Worm (Caenorhabditis elegans) whole organism, L2 larva: ENCODE measurements around the gene flp-10.

ENCODE experiments used
- aly-2 ChIP-seq: fragments of 150-350 bp; optimal IDR thresholded peaks from 2 replicates; lab custom pipeline; 2014; ENCODE audit warnings: missing biosample characterization, missing genetic modification characterization
- ama-1 ChIP-seq: fragments of 150-350 bp; optimal IDR thresholded peaks from 2 replicates; lab custom pipeline; 2018; ENCODE audit warnings: inconsistent platforms
- blmp-1 ChIP-seq: sonication (generic microtip); optimal IDR thresholded peaks from 2 replicates; lab custom pipeline; 2017; ENCODE audit warnings: missing genetic modification characterization, mild to moderate bottlenecking, missing compliant biosample characterization, antibody characterized with exemption, moderate library complexity; ENCODE audit not compliant: insufficient read depth
- lin-13 ChIP-seq: fragments of 150-350 bp; optimal IDR thresholded peaks from 2 replicates; lab custom pipeline; 2014; ENCODE audit warnings: missing biosample characterization, missing genetic modification reagents, missing genetic modification characterization
- lin-39 ChIP-seq: fragments of 150-350 bp; optimal IDR thresholded peaks from 2 replicates; lab custom pipeline; 2014; ENCODE audit warnings: missing biosample characterization, missing genetic modification reagents, missing genetic modification characterization
- mdl-1 ChIP-seq, 2 experiments: fragments of 150-350 bp in 1 of 2; sonication (generic microtip) in 1 of 2; optimal IDR thresholded peaks; 2 replicates each; lab custom pipeline; 2017; ENCODE audit warnings: missing biosample characterization in 2 of 2, missing genetic modification characterization in 2 of 2
- nhr-12 ChIP-seq: fragments of 150-350 bp; optimal IDR thresholded peaks from 2 replicates; lab custom pipeline; 2014; ENCODE audit warnings: missing biosample characterization, missing genetic modification characterization
- nhr-21 ChIP-seq: fragments of 150-350 bp; optimal IDR thresholded peaks from 2 replicates; lab custom pipeline; 2014; ENCODE audit warnings: missing biosample characterization, missing genetic modification characterization
- snpc-4 ChIP-seq: fragments of 150-350 bp; optimal IDR thresholded peaks from 2 replicates; lab custom pipeline; 2014; ENCODE audit warnings: missing biosample characterization, missing genetic modification characterization
- unc-55 ChIP-seq: fragments of 150-350 bp; sonication (generic microtip); optimal IDR thresholded peaks from 3 replicates; lab custom pipeline; 2014; ENCODE audit warnings: missing biosample characterization, missing genetic modification reagents, missing genetic modification characterization
- ztf-11 ChIP-seq: sonication (generic microtip); optimal IDR thresholded peaks from 2 replicates; lab custom pipeline; 2017; ENCODE audit warnings: missing biosample characterization, missing genetic modification characterization
- ztf-4 ChIP-seq: fragments of 150-350 bp; optimal IDR thresholded peaks from 2 replicates; lab custom pipeline; 2014; ENCODE audit warnings: missing biosample characterization, missing genetic modification characterization

flp-10 gene

DNA sequence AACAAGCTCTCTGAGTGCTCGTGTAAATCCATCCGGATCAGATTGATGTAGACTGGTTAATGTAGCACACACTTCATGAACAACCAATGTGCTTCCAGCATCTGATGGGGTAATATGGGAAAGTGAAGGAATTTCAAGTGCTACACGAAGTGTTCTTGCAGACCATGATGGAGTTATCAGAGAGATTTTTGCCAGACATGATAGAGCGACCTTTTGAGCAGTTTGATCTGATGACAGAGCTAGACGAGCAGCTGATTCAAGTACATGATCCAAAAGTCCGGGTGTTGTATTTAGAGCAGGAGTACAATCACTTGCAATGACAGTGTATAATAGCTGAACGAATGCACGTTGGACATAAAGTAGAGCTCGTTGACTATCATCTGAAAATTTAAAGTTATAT lies 49.2 kb downstream of the flp-10 start:
- TF ChIP-seq unc-55 (GFP tag; lab: Kevin White, UChicago) (no peak), ztf-11 (tag; lab: Kevin White, UChicago) (no peak), lin-39 (tag; lab: Kevin White, UChicago) (no peak), ztf-4 (tag; lab: Kevin White, UChicago) (no peak), lin-13 (no peak), mdl-1 (tag; optimal IDR thresholded peaks at IDR 0.05; lab: Kevin White, UChicago) (no peak), nhr-21 (tag; lab: Kevin White, UChicago) (no peak), nhr-12 (no peak), ama-1 (lab: Kevin White, UChicago) (no peak), blmp-1 (no peak), snpc-4 (tag; lab: Kevin White, UChicago) (no peak), aly-2 (tag; lab: Kevin White, UChicago) (no peak)
- TF ChIP-seq, all 48 proteins: peak for 0
